Fruit fly (Drosophila melanogaster): ENCODE data around the gene CG7730.

The CG7730 gene

DNA sequence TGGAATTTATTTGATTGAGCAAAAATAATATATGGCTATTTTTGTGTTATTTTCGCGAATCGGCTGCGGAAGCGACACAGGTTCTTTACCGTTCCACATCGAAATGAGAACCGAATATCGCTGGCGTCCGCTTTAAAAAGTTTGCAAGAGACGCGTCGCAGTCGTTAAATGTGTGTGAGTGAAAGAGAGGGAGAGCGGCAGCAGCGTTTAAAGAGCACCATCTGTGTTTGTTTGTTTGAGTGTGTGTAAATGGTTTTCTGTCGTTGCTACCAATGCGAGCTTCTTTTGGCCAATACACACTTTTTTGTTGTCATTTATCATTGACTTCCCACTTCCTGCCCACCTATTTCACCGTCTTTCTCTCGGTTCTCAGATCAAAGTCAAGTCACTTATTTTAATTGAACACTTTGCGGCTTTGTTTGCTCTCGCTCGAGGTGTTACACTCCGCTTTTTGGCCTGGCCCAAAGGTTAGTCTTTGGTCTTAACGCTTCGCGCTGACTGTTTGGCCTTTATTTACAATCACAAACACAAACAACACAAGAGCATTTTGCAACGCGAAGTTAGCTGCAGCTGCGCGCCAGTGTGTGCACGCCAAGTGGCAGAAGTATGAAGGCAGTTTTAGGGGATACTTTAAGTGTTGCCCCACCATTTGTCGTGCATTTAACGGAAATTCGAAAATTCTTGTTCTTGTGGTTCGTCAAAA lies 15.1 kb upstream of the CG7730 start, which contains the start of gene CG3764 (continued):
- TF ChIP-seq CrebA (GFP tag; optimal IDR thresholded peaks at IDR 0.05; ENCODE audit: borderline replicate concordance) (no peak), foxo (GFP tag; optimal IDR thresholded peaks at IDR 0.05) (peak in 1 of 2 experiments; percentile 60), Dfd (GFP tag; optimal IDR thresholded peaks at IDR 0.05) (no peak), h (GFP tag; optimal IDR thresholded peaks at IDR 0.05) (peak; percentile 75), sv (GFP tag; optimal IDR thresholded peaks at IDR 0.05) (no peak)

dm6 chr3L:17015663-17016575 lies 11.4 kb upstream of the CG7730 start, which contains the start of the genes CG6664 and CG7728:
Gene CG6664, minus strand, starts transcription at chr3L:17016180.
Gene CG7728, plus strand, starts transcription at chr3L:17016536.
- TF ChIP-seq dmrt93B (GFP tag; optimal IDR thresholded peaks at IDR 0.05) (peak; percentile 50), Rel (GFP tag; optimal IDR thresholded peaks at IDR 0.05) (no peak), Rel (tag; optimal IDR thresholded peaks at IDR 0.05) (peak; percentile 40), usp (GFP tag; optimal IDR thresholded peaks at IDR 0.05) (no peak), brk (GFP tag; optimal IDR thresholded peaks at IDR 0.05) (no peak), Sp1 (GFP tag; optimal IDR thresholded peaks at IDR 0.05) (peak; percentile 56), Myc (optimal IDR thresholded peaks at IDR 0.05) (peak; percentile 23), OdsH (GFP tag; optimal IDR thresholded peaks at IDR 0.05) (peak; percentile 44), jim (GFP tag; optimal IDR thresholded peaks at IDR 0.05) (peak; percentile 4), Hr78 (GFP tag; optimal IDR thresholded peaks at IDR 0.05) (no peak), HLH106 (tag; optimal IDR thresholded peaks at IDR 0.05) (peak; percentile 66), rgr (GFP tag; optimal IDR thresholded peaks at IDR 0.05) (peak; percentile 9), tai (GFP tag; optimal IDR thresholded peaks at IDR 0.05) (no peak), br (GFP tag; optimal IDR thresholded peaks at IDR 0.05) (peak; percentile 5), foxo (GFP tag; optimal IDR thresholded peaks at IDR 0.05) (peak in 1 of 2 experiments; percentile 72), pan (optimal IDR thresholded peaks at IDR 0.05) (no peak), psq (GFP tag; optimal IDR thresholded peaks at IDR 0.05) (peak; percentile 47), CrebA (GFP tag; optimal IDR thresholded peaks at IDR 0.05; ENCODE audit: borderline replicate concordance) (no peak), sv (GFP tag; optimal IDR thresholded peaks at IDR 0.05) (peak; percentile 38), Dif (GFP tag; optimal IDR thresholded peaks at IDR 0.05; ENCODE audit: partially characterized antibody) (no peak), woc (GFP tag; optimal IDR thresholded peaks at IDR 0.05) (peak; percentile 84), h (GFP tag; optimal IDR thresholded peaks at IDR 0.05) (peak; percentile 34), N (GFP tag; optimal IDR thresholded peaks at IDR 0.05) (no peak), ey (GFP tag; optimal IDR thresholded peaks at IDR 0.05) (peak; percentile 47), Hr83 (GFP tag; optimal IDR thresholded peaks at IDR 0.05; ENCODE audit: poor library complexity, severe bottlenecking) (peak; percentile 15), Mio (GFP tag; optimal IDR thresholded peaks at IDR 0.05) (no peak), Abd-B (GFP tag; optimal IDR thresholded peaks at IDR 0.05) (no peak), CG32264 (GFP tag; optimal IDR thresholded peaks at IDR 0.05) (no peak)

dm6 chr3L:17016576-17016917 lies 10.8 kb upstream of the CG7730 start:
- TF ChIP-seq br (GFP tag; optimal IDR thresholded peaks at IDR 0.05) (no peak), Dfd (GFP tag; optimal IDR thresholded peaks at IDR 0.05) (no peak), tai (GFP tag; optimal IDR thresholded peaks at IDR 0.05) (no peak), OdsH (GFP tag; optimal IDR thresholded peaks at IDR 0.05) (no peak), lola (GFP tag; optimal IDR thresholded peaks at IDR 0.05) (no peak), psq (GFP tag; optimal IDR thresholded peaks at IDR 0.05) (no peak), Hnf4 (GFP tag; optimal IDR thresholded peaks at IDR 0.05) (no peak), Dif (GFP tag; optimal IDR thresholded peaks at IDR 0.05; ENCODE audit: partially characterized antibody) (no peak), fru (GFP tag; optimal IDR thresholded peaks at IDR 0.05) (no peak), dl (GFP tag; optimal IDR thresholded peaks at IDR 0.05; ENCODE audit: insufficient read depth in 1 of 2, partially characterized antibody in 2 of 2) (no peak), N (GFP tag; optimal IDR thresholded peaks at IDR 0.05) (no peak)
